Worm (Caenorhabditis elegans) whole organism, late embryonic: Measurements from ENCODE around the gene tag-321.

ENCODE experiments used
- ceh-2 ChIP-seq: sonication (generic microtip); optimal IDR thresholded peaks from 2 replicates; lab custom pipeline; 2016; ENCODE audit warnings: missing genotype, missing genetic modification characterization, missing compliant biosample characterization
- ceh-24 ChIP-seq: sonication (generic microtip); optimal IDR thresholded peaks from 2 replicates; lab custom pipeline; 2016; ENCODE audit warnings: mild to moderate bottlenecking, missing genetic modification characterization, missing compliant biosample characterization
- fkh-10 ChIP-seq: fragments of 150-350 bp; optimal IDR thresholded peaks from 2 replicates; lab custom pipeline; 2014; ENCODE audit warnings: missing biosample characterization, missing genetic modification reagents, missing genetic modification characterization
- hlh-30 ChIP-seq: sonication (generic microtip); optimal IDR thresholded peaks from 2 replicates; lab custom pipeline; 2017; ENCODE audit warnings: antibody characterized with exemption, missing genetic modification characterization, missing compliant biosample characterization; ENCODE audit not compliant: insufficient read depth
- pqm-1 ChIP-seq: sonication (generic microtip); optimal IDR thresholded peaks from 2 replicates; lab custom pipeline; 2016; ENCODE audit warnings: missing genetic modification characterization, missing compliant biosample characterization
- pros-1 ChIP-seq: fragments of 150-350 bp; optimal IDR thresholded peaks from 2 replicates; lab custom pipeline; 2014; ENCODE audit warnings: missing biosample characterization, missing genetic modification reagents, missing genetic modification characterization
- sox-2 ChIP-seq: fragments of 200-800 bp; sonication (Bioruptor generic); IDR thresholded peaks from 2 replicates; pipeline ENCODE4 v1.3.6; 2022; ENCODE audit warnings: missing genetic modification reagents, missing genetic modification characterization, missing compliant biosample characterization
- sox-4 ChIP-seq: sonication (generic microtip); optimal IDR thresholded peaks from 2 replicates; lab custom pipeline; 2017; ENCODE audit warnings: mild to moderate bottlenecking, missing genetic modification characterization, inconsistent platforms, missing compliant biosample characterization
- ttx-3 ChIP-seq: sonication (generic microtip); optimal IDR thresholded peaks from 2 replicates; lab custom pipeline; 2016; ENCODE audit warnings: missing genetic modification reagents, missing genetic modification characterization, missing compliant biosample characterization
- unc-55 ChIP-seq: sonication (generic microtip); optimal IDR thresholded peaks from 2 replicates; lab custom pipeline; 2017; ENCODE audit warnings: missing biosample characterization, missing genetic modification reagents, missing genetic modification characterization

DNA sequence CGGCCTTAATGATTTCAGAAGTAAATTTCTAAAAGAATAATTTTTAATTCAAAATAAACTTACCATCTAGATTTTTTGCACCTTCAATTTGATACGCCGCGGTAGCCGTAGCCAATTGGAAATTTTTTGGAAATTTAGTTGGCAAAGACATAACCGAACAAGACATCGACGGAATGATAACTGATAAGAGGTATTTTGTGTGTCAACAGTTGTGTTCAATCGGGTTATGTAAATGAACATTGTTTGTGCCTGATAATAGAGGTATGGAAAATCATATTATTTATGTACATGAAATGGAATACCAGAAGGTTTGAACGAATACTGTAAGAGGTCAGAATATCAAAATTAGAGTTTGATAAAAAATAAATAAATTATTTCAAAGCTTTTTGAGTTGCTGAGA lies 35.8 kb downstream of the tag-321 start, which contains the start of gene klo-1:
- TF ChIP-seq pqm-1 (tag; lab: Kevin White, UChicago): no peak
- TF ChIP-seq pros-1 (tag; lab: Kevin White, UChicago): no peak
- TF ChIP-seq ceh-2: no peak
- no peak for TF ChIP-seq unc-55
- no peak for TF ChIP-seq sox-4 (tag; lab: Kevin White, UChicago)
- no peak for TF ChIP-seq sox-2 (GFP tag; lab: Robert Waterston, UW)
- TF ChIP-seq ceh-24: no peak
- TF ChIP-seq ttx-3: no peak
- TF ChIP-seq hlh-30 (tag; lab: Kevin White, UChicago): no peak
- no peak for TF ChIP-seq fkh-10 (GFP tag; lab: Kevin White, UChicago)
